Fruit fly (Drosophila melanogaster) whole organism, embryonic: ENCODE measurements around the gene CG31100.

Experiments used
- Adf1 ChIP-seq: fragments of 200-800 bp; sonication (Bioruptor generic); IDR thresholded peaks from 2 replicates; pipeline ENCODE4 v1.3.6; 2022; ENCODE audit warnings: missing biosample characterization, missing genetic modification characterization
- Bteb2 ChIP-seq: fragments of 200-800 bp; sonication (Bioruptor generic); optimal IDR thresholded peaks from 2 replicates; lab custom pipeline; 2016; ENCODE audit warnings: missing biosample characterization, missing genetic modification characterization
- CG10147 ChIP-seq: fragments of 200-800 bp; sonication (Bioruptor generic); optimal IDR thresholded peaks from 2 replicates; lab custom pipeline; 2019; ENCODE audit warnings: missing biosample characterization, mild to moderate bottlenecking, missing genetic modification characterization, moderate library complexity
- CG10267 ChIP-seq: fragments of 200-800 bp; sonication (Bioruptor generic); optimal IDR thresholded peaks from 2 replicates; lab custom pipeline; 2018; ENCODE audit warnings: missing biosample characterization, mild to moderate bottlenecking, missing genetic modification characterization, moderate library complexity
- CG10462 ChIP-seq: fragments of 200-800 bp; sonication (Bioruptor generic); optimal IDR thresholded peaks from 2 replicates; lab custom pipeline; 2016; ENCODE audit warnings: missing biosample characterization, missing genetic modification characterization
- CG12155 ChIP-seq: fragments of 200-800 bp; sonication (Bioruptor generic); optimal IDR thresholded peaks from 3 replicates; lab custom pipeline; 2016; ENCODE audit warnings: missing biosample characterization, missing genetic modification characterization
- CG13424 ChIP-seq: fragments of 200-800 bp; sonication (Bioruptor generic); optimal IDR thresholded peaks from 2 replicates; lab custom pipeline; 2019; ENCODE audit warnings: missing biosample characterization, mild to moderate bottlenecking, missing genetic modification characterization, moderate library complexity
- CG14710 ChIP-seq: fragments of 200-800 bp; sonication (Bioruptor generic); optimal IDR thresholded peaks from 3 replicates; lab custom pipeline; 2019; ENCODE audit warnings: missing biosample characterization, mild to moderate bottlenecking, missing genetic modification characterization, moderate library complexity
- CG1529 ChIP-seq: fragments of 200-800 bp; sonication (Bioruptor generic); optimal IDR thresholded peaks from 3 replicates; lab custom pipeline; 2018; ENCODE audit warnings: missing biosample characterization, missing genetic modification characterization
- CG15514 ChIP-seq: fragments of 200-800 bp; sonication (Bioruptor generic); optimal IDR thresholded peaks from 3 replicates; lab custom pipeline; 2017; ENCODE audit warnings: missing biosample characterization, missing genetic modification characterization, mild to moderate bottlenecking, moderate library complexity, missing genetic modification reagents
- CG15696 ChIP-seq: fragments of 200-800 bp; sonication (Bioruptor generic); optimal IDR thresholded peaks from 2 replicates; lab custom pipeline; 2019; ENCODE audit warnings: missing biosample characterization, mild to moderate bottlenecking, missing genetic modification characterization, moderate library complexity
- CG16815 ChIP-seq: fragments of 200-800 bp; sonication (Bioruptor generic); optimal IDR thresholded peaks from 3 replicates; lab custom pipeline; 2017; ENCODE audit warnings: missing biosample characterization, mild to moderate bottlenecking, missing genetic modification characterization
- CG17802 ChIP-seq: fragments of 200-800 bp; sonication (Bioruptor generic); optimal IDR thresholded peaks from 2 replicates; lab custom pipeline; 2018; ENCODE audit warnings: missing biosample characterization, mild to moderate bottlenecking, missing genetic modification characterization, moderate library complexity
- CG18262 ChIP-seq: fragments of 200-800 bp; optimal IDR thresholded peaks from 3 replicates; lab custom pipeline; 2019; ENCODE audit warnings: missing biosample characterization, mild to moderate bottlenecking, missing genetic modification characterization, moderate library complexity
- CG18619 ChIP-seq: fragments of 200-800 bp; sonication (Bioruptor generic); optimal IDR thresholded peaks from 3 replicates; lab custom pipeline; 2017; ENCODE audit warnings: missing biosample characterization, mild to moderate bottlenecking, missing genetic modification characterization
- CG2199 ChIP-seq: fragments of 200-800 bp; sonication (Bioruptor generic); IDR thresholded peaks from 3 replicates; pipeline ENCODE4 v1.3.6; 2022; ENCODE audit warnings: missing biosample characterization, missing genetic modification characterization
- CG6272 ChIP-seq: fragments of 200-800 bp; sonication (Bioruptor generic); IDR thresholded peaks from 2 replicates; pipeline ENCODE4 v1.3.6; 2022; ENCODE audit warnings: missing biosample characterization, missing genetic modification characterization
- CG7928 ChIP-seq: fragments of 200-800 bp; sonication (Bioruptor generic); optimal IDR thresholded peaks from 2 replicates; lab custom pipeline; 2017; ENCODE audit warnings: missing biosample characterization, mild to moderate bottlenecking, missing genetic modification characterization
- CG8089 ChIP-seq: fragments of 200-800 bp; sonication (Bioruptor generic); optimal IDR thresholded peaks from 3 replicates; lab custom pipeline; 2016; ENCODE audit warnings: missing biosample characterization, missing genetic modification characterization
- D ChIP-seq, 2 experiments: fragments of 200-800 bp in 1 of 2; fragments of >200 bp in 1 of 2; sonication (Bioruptor generic) in 1 of 2; optimal IDR thresholded peaks; 2 replicates in 1 of 2; 3 replicates in 1 of 2; lab custom pipeline; 2017; ENCODE audit warnings: mild to moderate bottlenecking in 1 of 2, missing biosample characterization in 1 of 2, missing genetic modification characterization in 1 of 2, missing genetic modification reagents in 1 of 2
- Dll ChIP-seq: fragments of 200-800 bp; sonication (Bioruptor generic); IDR thresholded peaks from 4 replicates; pipeline ENCODE4 v1.3.6; 2022; ENCODE audit warnings: missing biosample characterization, missing genetic modification characterization; ENCODE audit not compliant: partially characterized antibody
- E2f2 ChIP-seq: fragments of 200-800 bp; sonication (Bioruptor generic); IDR thresholded peaks from 2 replicates; pipeline ENCODE4 v1.3.6; 2022; ENCODE audit warnings: missing biosample characterization, missing genetic modification characterization
- Elba2 ChIP-seq: fragments of 200-800 bp; sonication (Bioruptor generic); optimal IDR thresholded peaks from 3 replicates; lab custom pipeline; 2016; ENCODE audit warnings: missing biosample characterization, missing genetic modification characterization
- Fer1 ChIP-seq: fragments of 200-800 bp; sonication (Bioruptor generic); optimal IDR thresholded peaks from 2 replicates; lab custom pipeline; 2017; ENCODE audit warnings: missing biosample characterization, mild to moderate bottlenecking, missing genetic modification characterization
- HLH4C ChIP-seq: fragments of 200-800 bp; sonication (Bioruptor generic); IDR thresholded peaks from 3 replicates; pipeline ENCODE4 v1.3.6; 2022; ENCODE audit warnings: missing biosample characterization, missing genetic modification characterization; ENCODE audit not compliant: partially characterized antibody
- HLHmδ ChIP-seq: fragments of 200-800 bp; sonication (Bioruptor generic); optimal IDR thresholded peaks from 2 replicates; lab custom pipeline; 2018; ENCODE audit warnings: missing biosample characterization, mild to moderate bottlenecking, missing genetic modification characterization, moderate library complexity
- HmgD ChIP-seq: fragments of 200-800 bp; sonication (Bioruptor generic); optimal IDR thresholded peaks from 3 replicates; lab custom pipeline; 2016; ENCODE audit warnings: missing biosample characterization, missing genetic modification characterization
- Kr ChIP-seq: fragments of 200-800 bp; sonication (Bioruptor generic); optimal IDR thresholded peaks from 2 replicates; lab custom pipeline; 2017; ENCODE audit warnings: missing biosample characterization, mild to moderate bottlenecking, missing genetic modification characterization
- Nf-YC ChIP-seq: fragments of 200-800 bp; optimal IDR thresholded peaks from 3 replicates; lab custom pipeline; 2019; ENCODE audit warnings: missing biosample characterization, mild to moderate bottlenecking, missing genetic modification characterization, moderate library complexity
- Rfx ChIP-seq: fragments of 200-800 bp; sonication (Bioruptor generic); IDR thresholded peaks from 2 replicates; pipeline ENCODE4 v1.3.6; 2022; ENCODE audit warnings: missing biosample characterization, missing genetic modification characterization
- ab ChIP-seq: fragments of 200-800 bp; sonication (Bioruptor generic); optimal IDR thresholded peaks from 2 replicates; lab custom pipeline; 2016; ENCODE audit warnings: missing biosample characterization, missing genetic modification characterization
- ac ChIP-seq: fragments of 200-800 bp; sonication (Bioruptor generic); optimal IDR thresholded peaks from 3 replicates; lab custom pipeline; 2017; ENCODE audit warnings: missing biosample characterization, mild to moderate bottlenecking, missing genetic modification characterization
- ash1 ChIP-seq: fragments of 200-800 bp; sonication (Bioruptor generic); optimal IDR thresholded peaks from 2 replicates; lab custom pipeline; 2018; ENCODE audit warnings: missing biosample characterization, mild to moderate bottlenecking, missing genetic modification characterization
- btn ChIP-seq: fragments of 200-800 bp; sonication (Bioruptor generic); optimal IDR thresholded peaks from 2 replicates; lab custom pipeline; 2016; ENCODE audit warnings: missing biosample characterization, missing genetic modification characterization
- dmrt11E ChIP-seq: fragments of 200-800 bp; sonication (Bioruptor generic); optimal IDR thresholded peaks from 3 replicates; lab custom pipeline; 2018; ENCODE audit warnings: missing biosample characterization, mild to moderate bottlenecking, missing genetic modification characterization, moderate library complexity
- ems ChIP-seq: fragments of 200-800 bp; sonication (Bioruptor generic); optimal IDR thresholded peaks from 3 replicates; lab custom pipeline; 2016; ENCODE audit warnings: missing biosample characterization, missing genetic modification characterization
- en ChIP-seq: fragments of 200-800 bp; sonication (Bioruptor generic); optimal IDR thresholded peaks from 2 replicates; lab custom pipeline; 2016; ENCODE audit warnings: missing biosample characterization, missing genetic modification characterization
- gsb-n ChIP-seq: fragments of 200-800 bp; sonication (Bioruptor generic); optimal IDR thresholded peaks from 3 replicates; lab custom pipeline; 2018; ENCODE audit warnings: missing biosample characterization, mild to moderate bottlenecking, missing genetic modification characterization
- kni ChIP-seq: fragments of 200-800 bp; sonication (Bioruptor generic); optimal IDR thresholded peaks from 3 replicates; lab custom pipeline; 2017; ENCODE audit warnings: mild to moderate bottlenecking, missing biosample characterization, missing genetic modification reagents, missing genetic modification characterization
- mld ChIP-seq: fragments of 200-800 bp; sonication (Bioruptor generic); IDR thresholded peaks from 3 replicates; pipeline ENCODE4 v1.3.6; 2022; ENCODE audit warnings: missing biosample characterization, missing genetic modification characterization; ENCODE audit not compliant: partially characterized antibody
- nmo ChIP-seq: fragments of 200-800 bp; sonication (Bioruptor generic); optimal IDR thresholded peaks from 2 replicates; lab custom pipeline; 2018; ENCODE audit warnings: missing biosample characterization, mild to moderate bottlenecking, missing genetic modification characterization, moderate library complexity
- pho ChIP-seq: fragments of 200-800 bp; sonication (Bioruptor generic); optimal IDR thresholded peaks from 2 replicates; lab custom pipeline; 2016; ENCODE audit warnings: missing biosample characterization, missing genetic modification characterization
- prd ChIP-seq, 3 experiments: fragments of >200 bp in 2 of 3; fragments of 200-800 bp in 1 of 3; sonication (Bioruptor generic) in 1 of 3; optimal IDR thresholded peaks in 2 of 3; IDR thresholded peaks in 1 of 3; 2 replicates in 2 of 3; 3 replicates in 1 of 3; pipeline versions ENCODE4 v1.3.6 to Lab custom; 2017 to 2022; ENCODE audit warnings: missing biosample characterization in 1 of 3, missing genetic modification characterization in 1 of 3
- pros ChIP-seq: fragments of 200-800 bp; sonication (Bioruptor generic); optimal IDR thresholded peaks from 3 replicates; lab custom pipeline; 2019; ENCODE audit warnings: missing biosample characterization, mild to moderate bottlenecking, missing genetic modification characterization, moderate library complexity
- pum ChIP-seq: fragments of 200-800 bp; sonication (Bioruptor generic); optimal IDR thresholded peaks from 2 replicates; lab custom pipeline; 2016; ENCODE audit warnings: missing biosample characterization, missing genetic modification characterization
- pzg ChIP-seq: fragments of 200-800 bp; sonication (Bioruptor generic); optimal IDR thresholded peaks from 3 replicates; lab custom pipeline; 2018; ENCODE audit warnings: missing biosample characterization, mild to moderate bottlenecking, missing genetic modification characterization, moderate library complexity
- row ChIP-seq: fragments of 200-800 bp; sonication (Bioruptor generic); IDR thresholded peaks from 3 replicates; pipeline ENCODE4 v1.3.6; 2022; ENCODE audit warnings: missing biosample characterization, missing genetic modification characterization
- sens ChIP-seq: fragments of 200-800 bp; sonication (Bioruptor generic); peaks from one replicate; lab custom pipeline; 2016; ENCODE audit warnings: missing biosample characterization, missing genetic modification characterization
- sima ChIP-seq: fragments of 200-800 bp; sonication (Bioruptor generic); optimal IDR thresholded peaks from 2 replicates; lab custom pipeline; 2016; ENCODE audit warnings: missing biosample characterization, missing genetic modification characterization
- slp2 ChIP-seq: fragments of 200-800 bp; sonication (Bioruptor generic); optimal IDR thresholded peaks from 2 replicates; lab custom pipeline; 2016; ENCODE audit warnings: missing biosample characterization, missing genetic modification characterization
- sob ChIP-seq: fragments of 200-800 bp; sonication (Bioruptor generic); IDR thresholded peaks from 2 replicates; pipeline ENCODE4 v1.3.6; 2022; ENCODE audit warnings: missing biosample characterization, missing genetic modification characterization
- tll ChIP-seq, 2 experiments: fragments of 200-800 bp in 1 of 2; fragments of >200 bp in 1 of 2; sonication (Bioruptor generic) in 1 of 2; optimal IDR thresholded peaks; 2 replicates each; lab custom pipeline; 2017 to 2019; ENCODE audit warnings: missing biosample characterization in 2 of 2, missing genetic modification characterization in 2 of 2, mild to moderate bottlenecking in 1 of 2, moderate library complexity in 1 of 2

The CG31100 gene

dm6 chr3R:9037946-9038345 lies 34.5 kb upstream of the CG31100 start:
- no peak for TF ChIP-seq gsb-n (tag; lab: Kevin White, UChicago)
- no peak for TF ChIP-seq Elba2
- TF ChIP-seq Bteb2: no peak
- TF ChIP-seq HmgD: no peak
- no peak for TF ChIP-seq CG16815
- TF ChIP-seq CG18619 (GFP tag; lab: Kevin White, UChicago): no peak
- TF ChIP-seq Nf-YC: no peak
- TF ChIP-seq pum (GFP tag; lab: Kevin White, UChicago): no peak
- TF ChIP-seq Rfx: no peak
- TF ChIP-seq CG8089: no peak
- no peak for TF ChIP-seq HLH4C
- no peak for TF ChIP-seq CG15514 (GFP tag; lab: Kevin White, UChicago)
- no peak for TF ChIP-seq sima (GFP tag; lab: Kevin White, UChicago)
- TF ChIP-seq nmo: no peak
- no peak for TF ChIP-seq ems
- no peak for TF ChIP-seq en (GFP tag; lab: Kevin White, UChicago)
- TF ChIP-seq CG10147: no peak
- TF ChIP-seq D (optimal IDR thresholded peaks at IDR 0.05; lab: Kevin White, UChicago): no peak
- TF ChIP-seq D (GFP tag; optimal IDR thresholded peaks at IDR 0.05; lab: Kevin White, UChicago): no peak
- no peak for TF ChIP-seq CG6272
- peak in 1 of 2 experiments; percentile 27 for TF ChIP-seq tll (GFP tag; optimal IDR thresholded peaks at IDR 0.05; lab: Kevin White, UChicago)
- no peak for TF ChIP-seq HLHmδ
- no peak for TF ChIP-seq CG17802 (tag; lab: Kevin White, UChicago)
- 0 out of 3 replicates have a peak, but pooled peaks have one; percentile 14 for TF ChIP-seq CG2199 (GFP tag; lab: Robert Waterston, UW)
- no peak for TF ChIP-seq E2f2 (GFP tag; lab: Robert Waterston, UW)
- TF ChIP-seq CG13424 (tag; lab: Kevin White, UChicago): no peak
- no peak for TF ChIP-seq row
- TF ChIP-seq pzg (GFP tag; lab: Kevin White, UChicago): no peak
- TF ChIP-seq Dll (GFP tag; lab: Robert Waterston, UW): no peak
- no peak for TF ChIP-seq CG1529 (GFP tag; lab: Kevin White, UChicago)
- peak; percentile 50 for TF ChIP-seq ac (GFP tag; lab: Kevin White, UChicago)
- TF ChIP-seq pros (GFP tag; lab: Kevin White, UChicago): peak; percentile 93
- no peak for TF ChIP-seq ash1
- TF ChIP-seq slp2 (GFP tag; lab: Kevin White, UChicago): no peak
- TF ChIP-seq ab (GFP tag; lab: Kevin White, UChicago): no peak
- TF ChIP-seq sens (GFP tag; lab: Kevin White, UChicago): no peak
- no peak for TF ChIP-seq mld (GFP tag; lab: Robert Waterston, UW)
- TF ChIP-seq CG10462 (GFP tag; lab: Kevin White, UChicago): no peak
- peak; percentile 2 for TF ChIP-seq kni (GFP tag; lab: Kevin White, UChicago)
- no peak for TF ChIP-seq sob (GFP tag; lab: Robert Waterston, UW)
- no peak for TF ChIP-seq CG7928 (GFP tag; lab: Kevin White, UChicago)
- TF ChIP-seq pho (GFP tag; lab: Kevin White, UChicago): no peak

- peak; percentile 32 for TF ChIP-seq CG18262 (tag; lab: Kevin White, UChicago)
- TF ChIP-seq dmrt11E (tag; lab: Kevin White, UChicago): peak; percentile 49
- TF ChIP-seq Adf1 (GFP tag; lab: Robert Waterston, UW): no peak
- TF ChIP-seq prd (optimal IDR thresholded peaks at IDR 0.05; lab: Kevin White, UChicago): no peak
- peak; percentile 32; the same call in 1 of the 3 replicates for TF ChIP-seq prd (GFP tag; IDR thresholded peaks at IDR 0.05; lab: Robert Waterston, UW)
- peak; percentile 2 for TF ChIP-seq Kr (GFP tag; lab: Kevin White, UChicago)
- no peak for TF ChIP-seq CG18619 (GFP tag; lab: Kevin White, UChicago)
- TF ChIP-seq row: peak; percentile 42; the same call in 1 of the 3 replicates
- TF ChIP-seq CG12155 (GFP tag; lab: Kevin White, UChicago): no peak
- no peak for TF ChIP-seq Fer1
- no peak for TF ChIP-seq btn
- TF ChIP-seq CG14710: peak; percentile 15
- peak; percentile 13 for TF ChIP-seq CG10267
- peak; percentile 56 for TF ChIP-seq CG15696 (tag; lab: Kevin White, UChicago)
Measured at dm6 chr3R:9035252-9035651, 31.8 kb upstream of the CG31100 start.
